Worm (Caenorhabditis elegans) whole organism, L1 larva: ENCODE data around the gene srxa-16.

ENCODE experiments used
- efl-3 ChIP-seq: fragments of 200-800 bp; sonication (Bioruptor generic); optimal IDR thresholded peaks from 2 replicates; lab custom pipeline; 2018; ENCODE audit warnings: mild to moderate bottlenecking, missing genetic modification characterization, missing compliant biosample characterization
- lin-14 ChIP-seq: fragments of 200-800 bp; sonication (Bioruptor generic); optimal IDR thresholded peaks from 2 replicates; lab custom pipeline; 2018; ENCODE audit warnings: mild to moderate bottlenecking, missing genetic modification characterization, moderate library complexity, missing compliant biosample characterization
- lir-3 ChIP-seq: sonication (generic microtip); optimal IDR thresholded peaks from 2 replicates; lab custom pipeline; 2016; ENCODE audit warnings: mild to moderate bottlenecking, missing genetic modification characterization, moderate library complexity, missing compliant biosample characterization; ENCODE audit not compliant: poor library complexity
- lsy-2 ChIP-seq, 2 experiments: fragments of 150-350 bp; optimal IDR thresholded peaks; 2 replicates each; lab custom pipeline; 2014; ENCODE audit warnings: missing biosample characterization in 2 of 2, missing genetic modification characterization in 2 of 2
- nhr-11 ChIP-seq: fragments of 150-350 bp; optimal IDR thresholded peaks from 2 replicates; lab custom pipeline; 2014; ENCODE audit warnings: missing biosample characterization, missing genetic modification characterization
- nhr-12 ChIP-seq: sonication (generic microtip); optimal IDR thresholded peaks from 2 replicates; lab custom pipeline; 2017; ENCODE audit warnings: missing biosample characterization, missing genetic modification characterization
- nhr-76 ChIP-seq: sonication (generic microtip); optimal IDR thresholded peaks from 2 replicates; lab custom pipeline; 2017; ENCODE audit warnings: missing biosample characterization, missing genetic modification characterization
- nhr-77 ChIP-seq: fragments of 150-350 bp; optimal IDR thresholded peaks from 2 replicates; lab custom pipeline; 2014; ENCODE audit warnings: missing biosample characterization, missing genetic modification characterization
- pag-3 ChIP-seq: sonication (generic microtip); optimal IDR thresholded peaks from 2 replicates; lab custom pipeline; 2017; ENCODE audit warnings: missing genetic modification characterization, mild to moderate bottlenecking, missing compliant biosample characterization, antibody characterized with exemption, borderline replicate concordance; ENCODE audit not compliant: insufficient read depth
- rnt-1 ChIP-seq: sonication (generic microtip); optimal IDR thresholded peaks from 2 replicates; lab custom pipeline; 2016; ENCODE audit warnings: mild to moderate bottlenecking, missing genetic modification characterization, moderate library complexity, missing compliant biosample characterization
- snpc-4 ChIP-seq: fragments of 150-350 bp; optimal IDR thresholded peaks from 2 replicates; lab custom pipeline; 2014; ENCODE audit warnings: missing biosample characterization, missing genetic modification characterization
- unc-86 ChIP-seq: sonication (generic microtip); optimal IDR thresholded peaks from 2 replicates; lab custom pipeline; 2016; ENCODE audit warnings: missing genetic modification characterization, missing compliant biosample characterization

DNA sequence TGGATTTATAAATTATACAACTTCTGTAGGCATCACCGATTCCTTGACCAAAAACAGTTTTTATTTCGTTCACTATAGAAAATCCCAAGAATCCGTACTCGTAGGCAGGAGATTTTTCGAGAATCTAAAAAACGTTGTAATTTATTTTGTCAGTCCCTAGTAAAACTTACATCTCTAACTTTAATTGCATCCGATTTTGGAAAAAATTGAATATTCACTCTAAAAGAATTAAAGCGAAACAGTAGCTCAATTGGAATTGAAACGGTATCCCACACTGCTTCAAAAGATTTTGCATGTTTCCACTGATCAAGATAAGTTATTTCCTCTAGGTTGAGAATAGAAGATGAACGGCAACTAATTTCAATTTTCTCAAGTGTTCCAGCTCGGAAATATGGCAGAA, 17.1 kb upstream of the srxa-16 start, which contains the start of gene fbxa-142:
- TF ChIP-seq lin-14 = no peak
- TF ChIP-seq lir-3 = no peak
- no peak for TF ChIP-seq rnt-1 (tag; lab: Kevin White, UChicago)
- TF ChIP-seq nhr-12 (tag; lab: Kevin White, UChicago) = no peak
- TF ChIP-seq nhr-11 (tag; lab: Kevin White, UChicago) = no peak
- TF ChIP-seq nhr-76 = no peak
- no peak for TF ChIP-seq snpc-4
- TF ChIP-seq lsy-2 (tag; optimal IDR thresholded peaks at IDR 0.05; lab: Kevin White, UChicago) = no peak
- TF ChIP-seq unc-86 (tag; lab: Kevin White, UChicago) = no peak
- no peak for TF ChIP-seq efl-3 (GFP tag; lab: Kevin White, UChicago)
- TF ChIP-seq pag-3 (tag; lab: Kevin White, UChicago) = no peak
- TF ChIP-seq nhr-77 (tag; lab: Kevin White, UChicago) = no peak
